Worm (Caenorhabditis elegans): ENCODE measurements around the gene tnt-2.

tnt-2 gene

ce11 chrX:8723127-8723600 lies at the start of gene tnt-2:
tnt-2 (minus strand) TSS chrX:8723550.
- TF ChIP-seq him-1 (tag; optimal IDR thresholded peaks at IDR 0.05) = no peak
- TF ChIP-seq dao-5 (tag; optimal IDR thresholded peaks at IDR 0.05) = no peak
- no peak for TF ChIP-seq W03F9.2 (tag; optimal IDR thresholded peaks at IDR 0.05)

- TF ChIP-seq dao-5 (tag; optimal IDR thresholded peaks at IDR 0.05) (no peak), him-1 (tag; optimal IDR thresholded peaks at IDR 0.05) (no peak), W03F9.2 (tag; optimal IDR thresholded peaks at IDR 0.05) (no peak)
These were observed 47.0 kb upstream of the tnt-2 start for ce11 chrX:8770316-8770715.

ce11 chrX:8764044-8764443 lies 40.7 kb upstream of the tnt-2 start:
- TF ChIP-seq dao-5 (tag; optimal IDR thresholded peaks at IDR 0.05) (no peak), him-1 (tag; optimal IDR thresholded peaks at IDR 0.05) (no peak), W03F9.2 (tag; optimal IDR thresholded peaks at IDR 0.05) (no peak)

- TF ChIP-seq him-1 (tag; optimal IDR thresholded peaks at IDR 0.05) (no peak), dao-5 (tag; optimal IDR thresholded peaks at IDR 0.05) (no peak), W03F9.2 (tag; optimal IDR thresholded peaks at IDR 0.05) (no peak)
These were observed 40.3 kb upstream of the tnt-2 start, which contains the start of gene zig-12 for ce11 chrX:8763607-8764006. zig-12 (plus strand) TSS chrX:8763907.

ce11 chrX:8762927-8763326 lies 39.6 kb upstream of the tnt-2 start:
- no peak for TF ChIP-seq him-1 (tag; optimal IDR thresholded peaks at IDR 0.05)
- no peak for TF ChIP-seq W03F9.2 (tag; optimal IDR thresholded peaks at IDR 0.05)
- no peak for TF ChIP-seq dao-5 (tag; optimal IDR thresholded peaks at IDR 0.05)

ce11 chrX:8761497-8761896 lies 38.1 kb upstream of the tnt-2 start, which contains the start of gene M02D8.5:
M02D8.5 (minus strand) TSS chrX:8761597.
- TF ChIP-seq him-1 (tag; optimal IDR thresholded peaks at IDR 0.05) (no peak), dao-5 (tag; optimal IDR thresholded peaks at IDR 0.05) (no peak), W03F9.2 (tag; optimal IDR thresholded peaks at IDR 0.05) (no peak)

- TF ChIP-seq W03F9.2 (tag; optimal IDR thresholded peaks at IDR 0.05) (no peak), dao-5 (tag; optimal IDR thresholded peaks at IDR 0.05) (no peak), him-1 (tag; optimal IDR thresholded peaks at IDR 0.05) (no peak)
These were observed 37.7 kb upstream of the tnt-2 start for ce11 chrX:8761060-8761459.

- TF ChIP-seq dao-5 (tag; optimal IDR thresholded peaks at IDR 0.05) = no peak
- TF ChIP-seq W03F9.2 (tag; optimal IDR thresholded peaks at IDR 0.05) = no peak
- TF ChIP-seq him-1 (tag; optimal IDR thresholded peaks at IDR 0.05) = no peak
These were observed 32.6 kb upstream of the tnt-2 start for ce11 chrX:8755987-8756386.

- TF ChIP-seq him-1 (tag; optimal IDR thresholded peaks at IDR 0.05) (no peak), dao-5 (tag; optimal IDR thresholded peaks at IDR 0.05) (no peak), W03F9.2 (tag; optimal IDR thresholded peaks at IDR 0.05) (no peak)
These were observed 31.0 kb upstream of the tnt-2 start for ce11 chrX:8754285-8754795.

ce11 chrX:8752546-8752945 lies 29.2 kb upstream of the tnt-2 start:
- TF ChIP-seq him-1 (tag; optimal IDR thresholded peaks at IDR 0.05) (no peak), dao-5 (tag; optimal IDR thresholded peaks at IDR 0.05) (no peak), W03F9.2 (tag; optimal IDR thresholded peaks at IDR 0.05) (no peak)

ce11 chrX:8750660-8751059 lies 27.3 kb upstream of the tnt-2 start, which contains the start of gene asns-2:
asns-2 (minus strand) TSS chrX:8750941.
- TF ChIP-seq dao-5 (tag; optimal IDR thresholded peaks at IDR 0.05) (no peak), him-1 (tag; optimal IDR thresholded peaks at IDR 0.05) (no peak), W03F9.2 (tag; optimal IDR thresholded peaks at IDR 0.05) (no peak)

ce11 chrX:8750209-8750608 lies 26.9 kb upstream of the tnt-2 start:
- TF ChIP-seq dao-5 (tag; optimal IDR thresholded peaks at IDR 0.05) = no peak
- no peak for TF ChIP-seq W03F9.2 (tag; optimal IDR thresholded peaks at IDR 0.05)
- no peak for TF ChIP-seq him-1 (tag; optimal IDR thresholded peaks at IDR 0.05)

- TF ChIP-seq dao-5 (tag; optimal IDR thresholded peaks at IDR 0.05) = no peak
These were observed 22.2 kb upstream of the tnt-2 start for ce11 chrX:8745524-8745923.

ce11 chrX:8744192-8744985 lies 21.0 kb upstream of the tnt-2 start:
- TF ChIP-seq him-1 (tag; optimal IDR thresholded peaks at IDR 0.05) (no peak), dao-5 (tag; optimal IDR thresholded peaks at IDR 0.05) (no peak), W03F9.2 (tag; optimal IDR thresholded peaks at IDR 0.05) (no peak)

Measured in whole organism, L4/young adult.